Fruit fly (Drosophila melanogaster) whole organism, embryonic: Measurements from ENCODE around the gene Jarid2.

Experiments used
- Ada2b ChIP-seq: fragments of 200-800 bp; sonication (Bioruptor generic); IDR thresholded peaks from 2 replicates; pipeline ENCODE4 v1.3.6; 2022; ENCODE audit warnings: missing biosample characterization, missing genetic modification characterization
- Atf-2 ChIP-seq: fragments of 200-800 bp; sonication (Bioruptor generic); optimal IDR thresholded peaks from 2 replicates; lab custom pipeline; 2016; ENCODE audit warnings: missing biosample characterization, missing genetic modification characterization
- CG10209 ChIP-seq: fragments of 200-800 bp; sonication (Bioruptor generic); optimal IDR thresholded peaks from 3 replicates; lab custom pipeline; 2017; ENCODE audit warnings: missing biosample characterization, mild to moderate bottlenecking, missing genetic modification characterization, missing genetic modification reagents
- CG10321 ChIP-seq: fragments of 200-800 bp; sonication (Bioruptor generic); IDR thresholded peaks from 2 replicates; pipeline ENCODE4 v1.3.6; 2022; ENCODE audit warnings: missing biosample characterization, missing genetic modification characterization
- CG11696 ChIP-seq: fragments of 200-800 bp; sonication (Bioruptor generic); IDR thresholded peaks from 2 replicates; pipeline ENCODE4 v1.3.6; 2022; ENCODE audit warnings: missing biosample characterization, missing genetic modification characterization
- CG12391 ChIP-seq: fragments of 200-800 bp; sonication (Bioruptor generic); optimal IDR thresholded peaks from 3 replicates; lab custom pipeline; 2018; ENCODE audit warnings: missing biosample characterization, mild to moderate bottlenecking, missing genetic modification characterization, moderate library complexity
- CG14050 ChIP-seq: fragments of 200-800 bp; sonication (Bioruptor generic); IDR thresholded peaks from 3 replicates; pipeline ENCODE4 v1.3.6; 2022; ENCODE audit warnings: missing biosample characterization, missing genetic modification characterization
- CG17359 ChIP-seq: fragments of 200-800 bp; sonication (Bioruptor generic); optimal IDR thresholded peaks from 3 replicates; lab custom pipeline; 2018; ENCODE audit warnings: missing biosample characterization, mild to moderate bottlenecking, missing genetic modification characterization, moderate library complexity
- CG17802 ChIP-seq: fragments of 200-800 bp; sonication (Bioruptor generic); optimal IDR thresholded peaks from 2 replicates; lab custom pipeline; 2018; ENCODE audit warnings: missing biosample characterization, mild to moderate bottlenecking, missing genetic modification characterization, moderate library complexity
- CG18599 ChIP-seq: fragments of 200-800 bp; sonication (Bioruptor generic); optimal IDR thresholded peaks from 3 replicates; lab custom pipeline; 2017; ENCODE audit warnings: missing biosample characterization, missing genetic modification characterization, mild to moderate bottlenecking, moderate library complexity, missing genetic modification reagents
- CG2116 ChIP-seq: fragments of 200-800 bp; sonication (Bioruptor generic); optimal IDR thresholded peaks from 3 replicates; lab custom pipeline; 2018; ENCODE audit warnings: missing biosample characterization, mild to moderate bottlenecking, missing genetic modification characterization
- CG33213 ChIP-seq: fragments of 200-800 bp; sonication (Bioruptor generic); optimal IDR thresholded peaks from 3 replicates; lab custom pipeline; 2016; ENCODE audit warnings: missing biosample characterization, missing genetic modification characterization
- CG3407 ChIP-seq: fragments of 200-800 bp; sonication (Bioruptor generic); optimal IDR thresholded peaks from 2 replicates; lab custom pipeline; 2018; ENCODE audit warnings: missing biosample characterization, mild to moderate bottlenecking, missing genetic modification characterization
- CG6272 ChIP-seq: fragments of 200-800 bp; sonication (Bioruptor generic); IDR thresholded peaks from 2 replicates; pipeline ENCODE4 v1.3.6; 2022; ENCODE audit warnings: missing biosample characterization, missing genetic modification characterization
- CG7556 ChIP-seq: fragments of 200-800 bp; sonication (Bioruptor generic); optimal IDR thresholded peaks from 2 replicates; lab custom pipeline; 2017; ENCODE audit warnings: missing biosample characterization, mild to moderate bottlenecking, missing genetic modification characterization
- CG7963 ChIP-seq: fragments of 200-800 bp; sonication (Bioruptor generic); IDR thresholded peaks from 3 replicates; pipeline ENCODE4 v1.3.6; 2022; ENCODE audit warnings: missing biosample characterization, missing genetic modification characterization; ENCODE audit not compliant: partially characterized antibody
- CG8944 ChIP-seq: fragments of 200-800 bp; sonication (Bioruptor generic); optimal IDR thresholded peaks from 3 replicates; lab custom pipeline; 2016; ENCODE audit warnings: missing biosample characterization, missing genetic modification characterization
- CG9609 ChIP-seq: fragments of 200-800 bp; sonication (Bioruptor generic); optimal IDR thresholded peaks from 3 replicates; lab custom pipeline; 2016; ENCODE audit warnings: missing biosample characterization, missing genetic modification characterization
- Gug ChIP-seq: fragments of 200-800 bp; sonication (Bioruptor generic); IDR thresholded peaks from 4 replicates; pipeline ENCODE4 v1.3.6; 2022; ENCODE audit warnings: missing biosample characterization, missing genetic modification characterization
- HmgZ ChIP-seq: fragments of 200-800 bp; sonication (Bioruptor generic); optimal IDR thresholded peaks from 2 replicates; lab custom pipeline; 2018; ENCODE audit warnings: missing biosample characterization, mild to moderate bottlenecking, missing genetic modification characterization
- Hr3 ChIP-seq: fragments of 200-800 bp; sonication (Bioruptor generic); optimal IDR thresholded peaks from 3 replicates; lab custom pipeline; 2016; ENCODE audit warnings: missing biosample characterization, missing genetic modification characterization
- Kr ChIP-seq: fragments of 200-800 bp; sonication (Bioruptor generic); optimal IDR thresholded peaks from 2 replicates; lab custom pipeline; 2017; ENCODE audit warnings: missing biosample characterization, mild to moderate bottlenecking, missing genetic modification characterization
- Lpt ChIP-seq: fragments of >200 bp; optimal IDR thresholded peaks from 2 replicates; lab custom pipeline; 2018; ENCODE audit warnings: missing biosample characterization, missing genetic modification characterization
- NK7.1 ChIP-seq: fragments of 200-800 bp; sonication (Bioruptor generic); optimal IDR thresholded peaks from 3 replicates; lab custom pipeline; 2016; ENCODE audit warnings: missing biosample characterization, missing genetic modification characterization
- Oaz ChIP-seq: fragments of 200-800 bp; sonication (Bioruptor generic); IDR thresholded peaks from 2 replicates; pipeline ENCODE4 v1.3.6; 2022; ENCODE audit warnings: missing biosample characterization, missing genetic modification characterization
- PHDP ChIP-seq: fragments of 200-800 bp; sonication (Bioruptor generic); optimal IDR thresholded peaks from 3 replicates; lab custom pipeline; 2018; ENCODE audit warnings: missing biosample characterization, mild to moderate bottlenecking, missing genetic modification characterization, moderate library complexity
- Sin3A ChIP-seq: fragments of >200 bp; optimal IDR thresholded peaks from 2 replicates; lab custom pipeline; 2018
- Taf1 ChIP-seq: fragments of 200-800 bp; sonication (Bioruptor generic); IDR thresholded peaks from 2 replicates; pipeline ENCODE4 v1.3.6; 2022; ENCODE audit warnings: missing biosample characterization, missing genetic modification characterization
- Tbp ChIP-seq: fragments of >200 bp; optimal IDR thresholded peaks from 2 replicates; lab custom pipeline; 2018; ENCODE audit warnings: missing biosample characterization, missing genetic modification characterization
- al ChIP-seq: fragments of 200-800 bp; sonication (Bioruptor generic); IDR thresholded peaks from 2 replicates; pipeline ENCODE4 v1.3.6; 2022; ENCODE audit warnings: missing biosample characterization, missing genetic modification characterization
- bbx ChIP-seq: fragments of 200-800 bp; sonication (Bioruptor generic); IDR thresholded peaks from 2 replicates; pipeline ENCODE4 v1.3.6; 2022; ENCODE audit warnings: missing biosample characterization, missing genetic modification characterization; ENCODE audit not compliant: partially characterized antibody
- dan ChIP-seq: fragments of 200-800 bp; sonication (Bioruptor generic); IDR thresholded peaks from 2 replicates; pipeline ENCODE4 v1.3.6; 2022; ENCODE audit warnings: missing biosample characterization, missing genetic modification characterization
- dati ChIP-seq: fragments of 200-800 bp; sonication (Bioruptor generic); IDR thresholded peaks from 2 replicates; pipeline ENCODE4 v1.3.6; 2022; ENCODE audit warnings: missing biosample characterization, missing genetic modification characterization
- dpn ChIP-seq, 2 experiments: fragments of 200-800 bp; sonication (Bioruptor generic); optimal IDR thresholded peaks; 3 replicates each; lab custom pipeline; 2016; ENCODE audit warnings: missing biosample characterization in 2 of 2, missing genetic modification characterization in 2 of 2
- ewg ChIP-seq: fragments of 200-800 bp; sonication (Bioruptor generic); optimal IDR thresholded peaks from 3 replicates; lab custom pipeline; 2017; ENCODE audit warnings: mild to moderate bottlenecking, missing biosample characterization, missing genetic modification reagents, missing genetic modification characterization
- fd102C ChIP-seq: fragments of 200-800 bp; sonication (Bioruptor generic); optimal IDR thresholded peaks from 2 replicates; lab custom pipeline; 2018; ENCODE audit warnings: missing biosample characterization, mild to moderate bottlenecking, missing genetic modification characterization, moderate library complexity
- gro ChIP-seq: fragments of 200-800 bp; sonication (Bioruptor generic); optimal IDR thresholded peaks from 2 replicates; lab custom pipeline; 2016; ENCODE audit warnings: missing biosample characterization, missing genetic modification characterization
- h ChIP-seq: fragments of >200 bp; optimal IDR thresholded peaks from 2 replicates; lab custom pipeline; 2017
- ind ChIP-seq: fragments of 200-800 bp; sonication (Bioruptor generic); optimal IDR thresholded peaks from 3 replicates; lab custom pipeline; 2016; ENCODE audit warnings: missing biosample characterization, missing genetic modification characterization
- nau ChIP-seq: fragments of 200-800 bp; sonication (Bioruptor generic); optimal IDR thresholded peaks from 3 replicates; lab custom pipeline; 2017; ENCODE audit warnings: missing biosample characterization, mild to moderate bottlenecking, missing genetic modification characterization, missing genetic modification reagents
- oc ChIP-seq: fragments of 200-800 bp; sonication (Bioruptor generic); optimal IDR thresholded peaks from 2 replicates; lab custom pipeline; 2018; ENCODE audit warnings: missing biosample characterization, mild to moderate bottlenecking, missing genetic modification characterization, moderate library complexity
- ranshi ChIP-seq: fragments of 200-800 bp; sonication (Bioruptor generic); IDR thresholded peaks from 2 replicates; pipeline ENCODE4 v1.3.6; 2022; ENCODE audit warnings: missing biosample characterization, missing genetic modification characterization
- schlank ChIP-seq: fragments of 200-800 bp; sonication (Bioruptor generic); optimal IDR thresholded peaks from 2 replicates; lab custom pipeline; 2018; ENCODE audit warnings: missing biosample characterization, mild to moderate bottlenecking, missing genetic modification characterization
- slou ChIP-seq: fragments of 200-800 bp; sonication (Bioruptor generic); optimal IDR thresholded peaks from 3 replicates; lab custom pipeline; 2016; ENCODE audit warnings: missing biosample characterization, missing genetic modification characterization
- sr ChIP-seq: fragments of 200-800 bp; sonication (Bioruptor generic); IDR thresholded peaks from 3 replicates; pipeline ENCODE4 v1.3.6; 2022; ENCODE audit warnings: missing biosample characterization, missing genetic modification characterization
- ssp ChIP-seq: fragments of 200-800 bp; sonication (Bioruptor generic); IDR thresholded peaks from 2 replicates; pipeline ENCODE4 v1.3.6; 2022; ENCODE audit warnings: missing biosample characterization, missing genetic modification characterization
- tap ChIP-seq: fragments of 200-800 bp; optimal IDR thresholded peaks from 3 replicates; lab custom pipeline; 2019; ENCODE audit warnings: missing biosample characterization, mild to moderate bottlenecking, missing genetic modification characterization, moderate library complexity
- tio ChIP-seq: fragments of 200-800 bp; sonication (Bioruptor generic); optimal IDR thresholded peaks from 2 replicates; lab custom pipeline; 2017; ENCODE audit warnings: missing biosample characterization, missing genetic modification characterization, inconsistent platforms
- toy ChIP-seq: fragments of 200-800 bp; sonication (Bioruptor generic); IDR thresholded peaks from 2 replicates; pipeline ENCODE4 v1.3.6; 2022; ENCODE audit warnings: missing biosample characterization, missing genetic modification characterization
- tup ChIP-seq: fragments of 200-800 bp; sonication (Bioruptor generic); optimal IDR thresholded peaks from 2 replicates; lab custom pipeline; 2016; ENCODE audit warnings: missing biosample characterization, mild to moderate bottlenecking, missing genetic modification characterization, moderate library complexity
- zen2 ChIP-seq: fragments of 200-800 bp; sonication (Bioruptor generic); IDR thresholded peaks from 3 replicates; pipeline ENCODE4 v1.3.6; 2022; ENCODE audit warnings: missing biosample characterization, missing genetic modification characterization; ENCODE audit not compliant: partially characterized antibody

The Jarid2 gene

DNA sequence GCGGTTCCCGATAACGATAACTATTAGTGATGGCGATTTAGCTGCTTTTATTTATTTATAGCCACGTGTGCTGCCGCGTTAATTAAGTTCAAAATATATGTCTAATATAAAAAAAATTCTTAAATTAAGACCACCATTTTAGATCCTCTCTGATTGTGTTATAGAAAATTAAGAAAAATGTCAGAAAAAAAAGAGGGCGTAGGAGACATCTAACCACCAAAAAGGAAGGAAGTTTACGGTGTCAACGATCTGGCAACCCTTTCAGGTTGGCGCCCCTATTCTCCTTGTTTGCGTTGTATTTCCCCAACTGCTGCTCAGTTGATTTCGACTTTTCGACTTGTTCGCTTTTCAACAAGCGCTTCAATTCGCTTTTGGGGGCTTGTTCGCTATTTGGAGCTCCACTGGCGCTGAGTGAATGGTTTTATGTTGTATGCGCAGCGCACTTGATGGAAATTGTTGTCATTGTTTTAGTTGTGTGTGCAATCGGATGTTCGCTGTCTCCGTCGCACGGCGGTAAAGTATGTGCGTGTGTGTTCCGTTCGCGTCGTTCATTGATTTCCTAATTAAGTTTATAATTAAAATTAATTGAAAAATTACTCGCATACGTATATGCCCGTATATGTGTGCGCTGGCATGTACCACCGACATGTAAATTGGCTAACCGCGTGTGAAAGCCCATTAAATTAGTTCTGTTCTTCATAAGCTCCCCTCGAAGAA is 15.9 kb upstream of the Jarid2 start, which contains the start of the genes CG3434 and CG44838 (continued):
- TF ChIP-seq CG11696 (GFP tag; lab: Robert Waterston, UW) (peak; percentile 38), tap (peak; percentile 36), Oaz (GFP tag; lab: Robert Waterston, UW) (no peak), h (lab: Kevin White, UChicago) (no peak), gro (GFP tag; lab: Kevin White, UChicago) (peak; percentile 64), CG10209 (GFP tag; lab: Kevin White, UChicago) (peak; percentile 68), CG17802 (tag; lab: Kevin White, UChicago) (peak; percentile 58), Sin3A (lab: Kevin White, UChicago) (peak; percentile 2), fd102C (GFP tag; lab: Kevin White, UChicago) (peak; percentile 31), CG17359 (tag; lab: Kevin White, UChicago) (peak; percentile 79), CG14050 (GFP tag; lab: Robert Waterston, UW) (peak; percentile 60), bbx (GFP tag; lab: Robert Waterston, UW) (peak; percentile 25; the same call in 1 of the 2 replicates), dan (no peak), Atf-2 (GFP tag; lab: Kevin White, UChicago) (peak; percentile 19), Lpt (GFP tag; lab: Kevin White, UChicago) (no peak), NK7.1 (GFP tag; lab: Kevin White, UChicago) (peak; percentile 51), CG2116 (GFP tag; lab: Kevin White, UChicago) (peak; percentile 88), ind (peak; percentile 81), nau (GFP tag; lab: Kevin White, UChicago) (peak; percentile 48), tup (GFP tag; lab: Kevin White, UChicago) (peak; percentile 38), Tbp (GFP tag; lab: Kevin White, UChicago) (no peak), CG12391 (tag; lab: Kevin White, UChicago) (peak; percentile 90), CG3407 (peak; percentile 63), toy (GFP tag; lab: Robert Waterston, UW) (no peak), CG8944 (GFP tag; lab: Kevin White, UChicago) (peak; percentile 55), Ada2b (GFP tag; lab: Robert Waterston, UW) (peak; percentile 67), sr (GFP tag; lab: Robert Waterston, UW) (no peak), schlank (tag; lab: Kevin White, UChicago) (no peak), Taf1 (GFP tag; lab: Robert Waterston, UW) (0 out of 2 replicates have a peak, but pooled peaks have one; percentile 33), Kr (GFP tag; lab: Kevin White, UChicago) (no peak), al (peak; percentile 43), slou (GFP tag; lab: Kevin White, UChicago) (peak; percentile 39), oc (peak; percentile 49), HmgZ (tag; lab: Kevin White, UChicago) (peak; percentile 82), dati (peak; percentile 45; the same call in 1 of the 2 replicates), CG10321 (no peak), tio (peak; percentile 70), Hr3 (peak; percentile 82), ranshi (GFP tag; lab: Robert Waterston, UW) (peak; percentile 64), CG7556 (GFP tag; lab: Kevin White, UChicago) (peak; percentile 72), PHDP (tag; lab: Kevin White, UChicago) (peak; percentile 81), Gug (peak; percentile 55), dpn (GFP tag; optimal IDR thresholded peaks at IDR 0.05; lab: Kevin White, UChicago) (peak; percentile 74 to 84), ssp (GFP tag; lab: Robert Waterston, UW) (peak; percentile 82), zen2 (GFP tag; lab: Robert Waterston, UW) (no peak), CG18599 (GFP tag; lab: Kevin White, UChicago) (peak; percentile 85), CG9609 (peak; percentile 53), CG6272 (GFP tag; lab: Robert Waterston, UW) (peak; percentile 76; the same call in 1 of the 2 replicates), ewg (GFP tag; lab: Kevin White, UChicago) (peak; percentile 69), CG7963 (GFP tag; lab: Robert Waterston, UW) (no peak), CG33213 (GFP tag; lab: Kevin White, UChicago) (peak; percentile 55)
